Fruit fly (Drosophila melanogaster) whole organism, embryonic: ENCODE measurements around the gene CG33331.

ENCODE experiments used
- B-H1 ChIP-seq: fragments of 200-800 bp; sonication (Bioruptor generic); IDR thresholded peaks from 3 replicates; pipeline ENCODE4 v1.3.6; 2022; ENCODE audit warnings: missing biosample characterization, missing genetic modification characterization
- C15 ChIP-seq: fragments of 200-800 bp; sonication (Bioruptor generic); IDR thresholded peaks from 3 replicates; pipeline ENCODE4 v1.3.6; 2022; ENCODE audit warnings: missing biosample characterization, missing genetic modification characterization
- CG10321 ChIP-seq: fragments of 200-800 bp; sonication (Bioruptor generic); IDR thresholded peaks from 2 replicates; pipeline ENCODE4 v1.3.6; 2022; ENCODE audit warnings: missing biosample characterization, missing genetic modification characterization
- CG10462 ChIP-seq: fragments of 200-800 bp; sonication (Bioruptor generic); optimal IDR thresholded peaks from 2 replicates; lab custom pipeline; 2016; ENCODE audit warnings: missing biosample characterization, missing genetic modification characterization
- CG10565 ChIP-seq: fragments of 200-800 bp; sonication (Bioruptor generic); optimal IDR thresholded peaks from 3 replicates; lab custom pipeline; 2016; ENCODE audit warnings: missing biosample characterization, mild to moderate bottlenecking, missing genetic modification characterization
- CG11456 ChIP-seq: fragments of 200-800 bp; sonication (Bioruptor generic); IDR thresholded peaks from 3 replicates; pipeline ENCODE4 v1.3.6; 2022; ENCODE audit warnings: missing biosample characterization, missing genetic modification characterization
- CG11723 ChIP-seq: fragments of 200-800 bp; sonication (Bioruptor generic); optimal IDR thresholded peaks from 2 replicates; lab custom pipeline; 2017; ENCODE audit warnings: missing biosample characterization, mild to moderate bottlenecking, missing genetic modification characterization
- CG12391 ChIP-seq: fragments of 200-800 bp; sonication (Bioruptor generic); optimal IDR thresholded peaks from 3 replicates; lab custom pipeline; 2018; ENCODE audit warnings: missing biosample characterization, mild to moderate bottlenecking, missing genetic modification characterization, moderate library complexity
- CG12769 ChIP-seq: fragments of 200-800 bp; sonication (Bioruptor generic); optimal IDR thresholded peaks from 2 replicates; lab custom pipeline; 2019; ENCODE audit warnings: missing biosample characterization, mild to moderate bottlenecking, missing genetic modification characterization, moderate library complexity
- CG13123 ChIP-seq: fragments of 200-800 bp; sonication (Bioruptor generic); optimal IDR thresholded peaks from 2 replicates; lab custom pipeline; 2016; ENCODE audit warnings: missing biosample characterization, missing genetic modification characterization
- CG13775 ChIP-seq: fragments of 200-800 bp; sonication (Bioruptor generic); optimal IDR thresholded peaks from 3 replicates; lab custom pipeline; 2017; ENCODE audit warnings: missing biosample characterization, mild to moderate bottlenecking, missing genetic modification characterization
- CG14014 ChIP-seq: fragments of 200-800 bp; sonication (Bioruptor generic); IDR thresholded peaks from 2 replicates; pipeline ENCODE4 v1.3.6; 2022; ENCODE audit warnings: missing biosample characterization, missing genetic modification characterization
- CG1832 ChIP-seq: fragments of 200-800 bp; sonication (Bioruptor generic); optimal IDR thresholded peaks from 2 replicates; lab custom pipeline; 2017; ENCODE audit warnings: missing biosample characterization, mild to moderate bottlenecking, missing genetic modification characterization, inconsistent platforms
- CG18764 ChIP-seq: fragments of 200-800 bp; sonication (Bioruptor generic); optimal IDR thresholded peaks from 3 replicates; lab custom pipeline; 2016; ENCODE audit warnings: missing biosample characterization, missing genetic modification characterization
- CG3838 ChIP-seq: fragments of 200-800 bp; sonication (Bioruptor generic); optimal IDR thresholded peaks from 3 replicates; lab custom pipeline; 2016; ENCODE audit warnings: missing biosample characterization, missing genetic modification characterization
- CG6654 ChIP-seq: fragments of 200-800 bp; sonication (Bioruptor generic); optimal IDR thresholded peaks from 2 replicates; lab custom pipeline; 2017; ENCODE audit warnings: missing biosample characterization, mild to moderate bottlenecking, missing genetic modification characterization
- CG6791 ChIP-seq: fragments of 200-800 bp; sonication (Bioruptor generic); IDR thresholded peaks from 3 replicates; pipeline ENCODE4 v1.3.6; 2022; ENCODE audit warnings: missing biosample characterization, missing genetic modification characterization; ENCODE audit not compliant: partially characterized antibody
- CG7745 ChIP-seq: fragments of 200-800 bp; sonication (Bioruptor generic); optimal IDR thresholded peaks from 2 replicates; lab custom pipeline; 2018; ENCODE audit warnings: missing biosample characterization, mild to moderate bottlenecking, missing genetic modification characterization, moderate library complexity
- CG9437 ChIP-seq: fragments of 200-800 bp; sonication (Bioruptor generic); optimal IDR thresholded peaks from 2 replicates; lab custom pipeline; 2018; ENCODE audit warnings: missing biosample characterization, mild to moderate bottlenecking, missing genetic modification characterization
- CG9797 ChIP-seq: fragments of 200-800 bp; sonication (Bioruptor generic); optimal IDR thresholded peaks from 3 replicates; lab custom pipeline; 2018; ENCODE audit warnings: missing biosample characterization, mild to moderate bottlenecking, missing genetic modification characterization
- Dek ChIP-seq: fragments of 200-800 bp; sonication (Bioruptor generic); optimal IDR thresholded peaks from 3 replicates; lab custom pipeline; 2019; ENCODE audit warnings: missing biosample characterization, mild to moderate bottlenecking, missing genetic modification characterization, moderate library complexity
- Dfd ChIP-seq, 2 experiments: fragments of >200 bp; optimal IDR thresholded peaks; 2 replicates each; lab custom pipeline; 2017; ENCODE audit warnings: missing biosample characterization in 2 of 2, missing genetic modification characterization in 2 of 2
- Dip2 ChIP-seq: fragments of 200-800 bp; sonication (Bioruptor generic); IDR thresholded peaks from 2 replicates; pipeline ENCODE4 v1.3.6; 2022; ENCODE audit warnings: missing biosample characterization, missing genetic modification characterization
- Doc3 ChIP-seq: fragments of 200-800 bp; sonication (Bioruptor generic); IDR thresholded peaks from 3 replicates; pipeline ENCODE4 v1.3.6; 2022; ENCODE audit warnings: missing biosample characterization, missing genetic modification characterization; ENCODE audit not compliant: partially characterized antibody
- ERR ChIP-seq: fragments of 200-800 bp; sonication (Bioruptor generic); optimal IDR thresholded peaks from 2 replicates; lab custom pipeline; 2016; ENCODE audit warnings: missing biosample characterization, missing genetic modification characterization
- H15 ChIP-seq: fragments of 200-800 bp; sonication (Bioruptor generic); IDR thresholded peaks from 3 replicates; pipeline ENCODE4 v1.3.6; 2022; ENCODE audit warnings: missing biosample characterization, missing genetic modification characterization
- Hmx ChIP-seq: fragments of 200-800 bp; sonication (Bioruptor generic); optimal IDR thresholded peaks from 2 replicates; lab custom pipeline; 2016; ENCODE audit warnings: missing biosample characterization, missing genetic modification characterization
- Hr39 ChIP-seq: fragments of >200 bp; optimal IDR thresholded peaks from 2 replicates; lab custom pipeline; 2017
- Mes4 ChIP-seq: fragments of 200-800 bp; sonication (Bioruptor generic); optimal IDR thresholded peaks from 2 replicates; lab custom pipeline; 2016; ENCODE audit warnings: missing biosample characterization, missing genetic modification characterization
- Opbp ChIP-seq: fragments of 200-800 bp; sonication (Bioruptor generic); IDR thresholded peaks from 3 replicates; pipeline ENCODE4 v1.3.6; 2022; ENCODE audit warnings: missing biosample characterization, missing genetic modification characterization; ENCODE audit not compliant: partially characterized antibody
- TFAM ChIP-seq: fragments of 200-800 bp; sonication (Bioruptor generic); optimal IDR thresholded peaks from 2 replicates; lab custom pipeline; 2017; ENCODE audit warnings: missing biosample characterization, missing genetic modification characterization, inconsistent platforms
- Vsx1 ChIP-seq: fragments of 200-800 bp; sonication (Bioruptor generic); optimal IDR thresholded peaks from 2 replicates; lab custom pipeline; 2017; ENCODE audit warnings: missing biosample characterization, mild to moderate bottlenecking, missing genetic modification characterization, missing genetic modification reagents
- YL-1 ChIP-seq: fragments of 200-800 bp; sonication (Bioruptor generic); optimal IDR thresholded peaks from 3 replicates; lab custom pipeline; 2017; ENCODE audit warnings: missing biosample characterization, mild to moderate bottlenecking, missing genetic modification characterization
- cg ChIP-seq: fragments of 200-800 bp; sonication (Bioruptor generic); optimal IDR thresholded peaks from 3 replicates; lab custom pipeline; 2019; ENCODE audit warnings: missing biosample characterization, mild to moderate bottlenecking, missing genetic modification characterization, moderate library complexity
- corto ChIP-seq: fragments of 200-800 bp; sonication (Bioruptor generic); optimal IDR thresholded peaks from 2 replicates; lab custom pipeline; 2016; ENCODE audit warnings: missing biosample characterization, mild to moderate bottlenecking, missing genetic modification characterization, moderate library complexity
- crp ChIP-seq, 2 experiments: fragments of 200-800 bp; sonication (Bioruptor generic); optimal IDR thresholded peaks; 2 replicates in 1 of 2; 3 replicates in 1 of 2; lab custom pipeline; 2017; ENCODE audit warnings: missing biosample characterization in 2 of 2, missing genetic modification characterization in 2 of 2, mild to moderate bottlenecking in 1 of 2, moderate library complexity in 1 of 2
- cwo ChIP-seq: fragments of 200-800 bp; sonication (Bioruptor generic); optimal IDR thresholded peaks from 3 replicates; lab custom pipeline; 2017; ENCODE audit warnings: missing biosample characterization, missing genetic modification characterization, mild to moderate bottlenecking, moderate library complexity, missing genetic modification reagents
- dati ChIP-seq: fragments of 200-800 bp; sonication (Bioruptor generic); IDR thresholded peaks from 2 replicates; pipeline ENCODE4 v1.3.6; 2022; ENCODE audit warnings: missing biosample characterization, missing genetic modification characterization
- dpn ChIP-seq, 2 experiments: fragments of 200-800 bp; sonication (Bioruptor generic); optimal IDR thresholded peaks; 3 replicates each; lab custom pipeline; 2016; ENCODE audit warnings: missing biosample characterization in 2 of 2, missing genetic modification characterization in 2 of 2
- ems ChIP-seq: fragments of 200-800 bp; sonication (Bioruptor generic); optimal IDR thresholded peaks from 3 replicates; lab custom pipeline; 2016; ENCODE audit warnings: missing biosample characterization, missing genetic modification characterization
- ewg ChIP-seq: fragments of 200-800 bp; sonication (Bioruptor generic); optimal IDR thresholded peaks from 3 replicates; lab custom pipeline; 2017; ENCODE audit warnings: mild to moderate bottlenecking, missing biosample characterization, missing genetic modification reagents, missing genetic modification characterization
- exex ChIP-seq: fragments of 200-800 bp; sonication (Bioruptor generic); optimal IDR thresholded peaks from 4 replicates; lab custom pipeline; 2018; ENCODE audit warnings: missing biosample characterization, mild to moderate bottlenecking, missing genetic modification characterization, moderate library complexity
- pb ChIP-seq: fragments of 200-800 bp; sonication (Bioruptor generic); optimal IDR thresholded peaks from 3 replicates; lab custom pipeline; 2016; ENCODE audit warnings: missing biosample characterization, missing genetic modification characterization
- pfk ChIP-seq: fragments of 200-800 bp; sonication (Bioruptor generic); optimal IDR thresholded peaks from 2 replicates; lab custom pipeline; 2018; ENCODE audit warnings: missing biosample characterization, mild to moderate bottlenecking, missing genetic modification characterization, moderate library complexity
- ro ChIP-seq: fragments of 200-800 bp; sonication (Bioruptor generic); IDR thresholded peaks from 2 replicates; pipeline ENCODE4 v1.3.6; 2022; ENCODE audit warnings: missing biosample characterization, missing genetic modification characterization
- slou ChIP-seq: fragments of 200-800 bp; sonication (Bioruptor generic); optimal IDR thresholded peaks from 3 replicates; lab custom pipeline; 2016; ENCODE audit warnings: missing biosample characterization, missing genetic modification characterization
- slp2 ChIP-seq: fragments of 200-800 bp; sonication (Bioruptor generic); optimal IDR thresholded peaks from 2 replicates; lab custom pipeline; 2016; ENCODE audit warnings: missing biosample characterization, missing genetic modification characterization
- so ChIP-seq: fragments of 200-800 bp; sonication (Bioruptor generic); IDR thresholded peaks from 3 replicates; pipeline ENCODE4 v1.3.6; 2022; ENCODE audit warnings: missing biosample characterization, missing genetic modification characterization
- unc-4 ChIP-seq: fragments of 200-800 bp; sonication (Bioruptor generic); IDR thresholded peaks from 2 replicates; pipeline ENCODE4 v1.3.6; 2022; ENCODE audit warnings: missing biosample characterization, missing genetic modification characterization; ENCODE audit not compliant: partially characterized antibody
- z ChIP-seq: fragments of 200-800 bp; sonication (Bioruptor generic); IDR thresholded peaks from 3 replicates; pipeline ENCODE4 v1.3.6; 2022; ENCODE audit warnings: missing biosample characterization, missing genetic modification characterization

The CG33331 gene

dm6 chr3R:14898280-14898756 is 12.1 kb downstream of the CG33331 start, which contains the start of the genes Nup93-2 and CG3817 (continued):
- no peak for TF ChIP-seq z (GFP tag; lab: Robert Waterston, UW)
- TF ChIP-seq CG10565 (GFP tag; lab: Kevin White, UChicago), result no peak
- peak; percentile 58 for TF ChIP-seq ewg (GFP tag; lab: Kevin White, UChicago)
- TF ChIP-seq CG12769 (tag; lab: Kevin White, UChicago), result no peak
- no peak for TF ChIP-seq Hr39 (lab: Kevin White, UChicago)
- TF ChIP-seq CG1832 (GFP tag; lab: Kevin White, UChicago), result no peak
- TF ChIP-seq pfk (GFP tag; lab: Kevin White, UChicago), result no peak
- no peak; the same call in 1 of the 3 replicates for TF ChIP-seq B-H1 (GFP tag; lab: Robert Waterston, UW)
- TF ChIP-seq H15 (GFP tag; lab: Robert Waterston, UW), result 0 out of 3 replicates have a peak, but pooled peaks have one; percentile 36
- peak; percentile 7 for TF ChIP-seq CG18764 (GFP tag; lab: Kevin White, UChicago)
- TF ChIP-seq CG6654 (GFP tag; lab: Kevin White, UChicago), result no peak
- TF ChIP-seq CG14014 (GFP tag; lab: Robert Waterston, UW), result 0 out of 2 replicates have a peak, but pooled peaks have one; percentile 16
- no peak for TF ChIP-seq CG10321 (GFP tag; lab: Robert Waterston, UW)
- TF ChIP-seq slp2 (GFP tag; lab: Kevin White, UChicago), result no peak
- TF ChIP-seq Vsx1 (GFP tag; lab: Kevin White, UChicago), result no peak
- TF ChIP-seq CG3838 (GFP tag; lab: Kevin White, UChicago), result no peak
- no peak for TF ChIP-seq cg
- TF ChIP-seq CG9797 (GFP tag; lab: Kevin White, UChicago), result peak; percentile 45
- TF ChIP-seq CG7745 (tag; lab: Kevin White, UChicago), result no peak
- TF ChIP-seq slou (GFP tag; lab: Kevin White, UChicago), result peak; percentile 42
- no peak for TF ChIP-seq Mes4
- no peak for TF ChIP-seq CG11723 (GFP tag; lab: Kevin White, UChicago)
- no peak for TF ChIP-seq CG10462 (GFP tag; lab: Kevin White, UChicago)
- TF ChIP-seq C15 (GFP tag; lab: Robert Waterston, UW), result no peak
- TF ChIP-seq so (GFP tag; lab: Robert Waterston, UW), result no peak
- no peak for TF ChIP-seq exex (tag; lab: Kevin White, UChicago)
- no peak for TF ChIP-seq pb
- no peak for TF ChIP-seq TFAM (GFP tag; lab: Kevin White, UChicago)
- TF ChIP-seq unc-4 (GFP tag; lab: Robert Waterston, UW), result peak; percentile 74
- TF ChIP-seq ems, result no peak
- TF ChIP-seq ro (GFP tag; lab: Robert Waterston, UW), result no peak
- TF ChIP-seq ERR, result no peak
- peak; percentile 65; the same call in 2 of the 3 replicates for TF ChIP-seq CG6791 (GFP tag; lab: Robert Waterston, UW)
- peak; percentile 31 for TF ChIP-seq cwo
- TF ChIP-seq corto (GFP tag; lab: Kevin White, UChicago), result no peak
- TF ChIP-seq CG12391 (tag; lab: Kevin White, UChicago), result peak; percentile 13
- peak; percentile 34 for TF ChIP-seq CG9437 (GFP tag; lab: Kevin White, UChicago)
- TF ChIP-seq Opbp (GFP tag; lab: Robert Waterston, UW), result peak; percentile 45; the same call in 1 of the 3 replicates
- no peak for TF ChIP-seq Dfd (GFP tag; optimal IDR thresholded peaks at IDR 0.05; lab: Kevin White, UChicago)
- TF ChIP-seq Hmx (GFP tag; lab: Kevin White, UChicago), result no peak
- TF ChIP-seq Dek (tag; lab: Kevin White, UChicago), result peak; percentile 70
- TF ChIP-seq CG13775, result peak; percentile 15
- no peak for TF ChIP-seq Dip2 (GFP tag; lab: Robert Waterston, UW)
- TF ChIP-seq YL-1 (GFP tag; lab: Kevin White, UChicago), result no peak
- TF ChIP-seq dati (GFP tag; lab: Robert Waterston, UW), result no peak
- peak; percentile 47 to 68 for TF ChIP-seq dpn (GFP tag; optimal IDR thresholded peaks at IDR 0.05; lab: Kevin White, UChicago)
- TF ChIP-seq Doc3 (GFP tag; lab: Robert Waterston, UW), result peak; percentile 56; the same call in 2 of the 3 replicates
- TF ChIP-seq CG11456 (GFP tag; lab: Robert Waterston, UW), result peak; percentile 77; the same call in 2 of the 3 replicates
- no peak for TF ChIP-seq CG13123 (GFP tag; lab: Kevin White, UChicago)
- no peak for TF ChIP-seq crp (GFP tag; optimal IDR thresholded peaks at IDR 0.05; lab: Kevin White, UChicago)
